Worm (Caenorhabditis elegans) whole organism, mixed stage, embryonic: ENCODE data around the gene fbxb-63.
"Not testable (repeated sequence)": the region's sequence is repeated elsewhere in the genome, so short reads cannot be mapped to it uniquely, and the experiment has no call there.

Experiments used
- M03D4.4 ChIP-seq: sonication (generic microtip); optimal IDR thresholded peaks from 2 replicates; lab custom pipeline; 2017; ENCODE audit warnings: mild to moderate bottlenecking, missing genetic modification characterization, missing compliant biosample characterization
- bed-3 ChIP-seq: fragments of 200-800 bp; sonication (Bioruptor generic); optimal IDR thresholded peaks from 3 replicates; lab custom pipeline; 2018; ENCODE audit warnings: mild to moderate bottlenecking, missing genetic modification characterization, moderate library complexity, missing compliant biosample characterization
- ceh-39 ChIP-seq: fragments of 150-350 bp; optimal IDR thresholded peaks from 2 replicates; lab custom pipeline; 2014; ENCODE audit warnings: missing biosample characterization, missing genetic modification characterization
- ceh-43 ChIP-seq: fragments of 200-800 bp; sonication (Bioruptor generic); optimal IDR thresholded peaks from 2 replicates; lab custom pipeline; 2018; ENCODE audit warnings: mild to moderate bottlenecking, missing genetic modification characterization, moderate library complexity, missing compliant biosample characterization
- ces-1 ChIP-seq: fragments of 150-350 bp; optimal IDR thresholded peaks from 2 replicates; lab custom pipeline; 2014; ENCODE audit warnings: missing biosample characterization, missing genetic modification reagents, missing genetic modification characterization
- elt-1 ChIP-seq: sonication (generic microtip); optimal IDR thresholded peaks from 2 replicates; lab custom pipeline; 2017; ENCODE audit warnings: missing genetic modification characterization, mild to moderate bottlenecking, missing compliant biosample characterization, antibody characterized with exemption, moderate library complexity, borderline replicate concordance; ENCODE audit not compliant: insufficient read depth
- elt-3 ChIP-seq: fragments of 150-350 bp; optimal IDR thresholded peaks from 2 replicates; lab custom pipeline; 2014; ENCODE audit warnings: missing biosample characterization, missing genetic modification characterization
- flh-1 ChIP-seq: fragments of 200-800 bp; sonication (Bioruptor generic); optimal IDR thresholded peaks from 2 replicates; lab custom pipeline; 2018; ENCODE audit warnings: mild to moderate bottlenecking, missing genetic modification characterization, moderate library complexity, missing compliant biosample characterization
- ham-2 ChIP-seq: fragments of 200-800 bp; sonication (Bioruptor generic); optimal IDR thresholded peaks from 2 replicates; lab custom pipeline; 2018; ENCODE audit warnings: mild to moderate bottlenecking, missing genetic modification characterization, missing compliant biosample characterization
- hlh-1 ChIP-seq: fragments of 150-350 bp; optimal IDR thresholded peaks from 2 replicates; lab custom pipeline; 2014; ENCODE audit warnings: missing biosample characterization, missing genetic modification reagents, missing genetic modification characterization
- lin-13 ChIP-seq: fragments of 150-350 bp; optimal IDR thresholded peaks from 2 replicates; lab custom pipeline; 2014; ENCODE audit warnings: missing biosample characterization, missing genetic modification characterization
- lsy-2 ChIP-seq: fragments of 150-350 bp; optimal IDR thresholded peaks from 2 replicates; lab custom pipeline; 2014; ENCODE audit warnings: missing biosample characterization, missing genetic modification characterization
- mab-5 ChIP-seq: fragments of 150-350 bp; optimal IDR thresholded peaks from 2 replicates; lab custom pipeline; 2014; ENCODE audit warnings: missing biosample characterization, missing genetic modification characterization
- mep-1 ChIP-seq: fragments of 150-350 bp; optimal IDR thresholded peaks from 2 replicates; lab custom pipeline; 2017; ENCODE audit warnings: missing biosample characterization, missing genetic modification reagents, missing genetic modification characterization, inconsistent platforms
- mls-2 ChIP-seq: sonication (generic microtip); optimal IDR thresholded peaks from 2 replicates; lab custom pipeline; 2016; ENCODE audit warnings: mild to moderate bottlenecking, missing genetic modification characterization, moderate library complexity, missing compliant biosample characterization
- nhr-237 ChIP-seq: fragments of 150-350 bp; optimal IDR thresholded peaks from 2 replicates; lab custom pipeline; 2014; ENCODE audit warnings: missing biosample characterization, missing genetic modification characterization
- nhr-28 ChIP-seq: fragments of 150-350 bp; optimal IDR thresholded peaks from 2 replicates; lab custom pipeline; 2014; ENCODE audit warnings: missing biosample characterization, missing genetic modification characterization
- nhr-76 ChIP-seq: sonication (generic microtip); optimal IDR thresholded peaks from 2 replicates; lab custom pipeline; 2017; ENCODE audit warnings: missing biosample characterization, missing genetic modification characterization
- pha-4 ChIP-seq: fragments of 150-350 bp; optimal IDR thresholded peaks from 2 replicates; lab custom pipeline; 2018; ENCODE audit warnings: missing biosample characterization, missing genetic modification reagents, missing genetic modification characterization
- sem-2 ChIP-seq: fragments of 200-800 bp; sonication (Bioruptor generic); optimal IDR thresholded peaks from 2 replicates; lab custom pipeline; 2018; ENCODE audit warnings: mild to moderate bottlenecking, missing genetic modification characterization, missing compliant biosample characterization
- snpc-4 ChIP-seq: fragments of 150-350 bp; optimal IDR thresholded peaks from 2 replicates; lab custom pipeline; 2014; ENCODE audit warnings: missing biosample characterization, missing genetic modification characterization
- sptf-1 ChIP-seq: sonication (generic microtip); optimal IDR thresholded peaks from 2 replicates; lab custom pipeline; 2017; ENCODE audit warnings: mild to moderate bottlenecking, missing genetic modification characterization, moderate library complexity, missing compliant biosample characterization
- tbx-8 ChIP-seq: fragments of 200-800 bp; sonication (Bioruptor generic); optimal IDR thresholded peaks from 2 replicates; lab custom pipeline; 2018; ENCODE audit warnings: mild to moderate bottlenecking, missing genetic modification characterization, moderate library complexity, missing compliant biosample characterization
- unc-120 ChIP-seq: sonication (generic microtip); optimal IDR thresholded peaks from 2 replicates; lab custom pipeline; 2017; ENCODE audit warnings: missing genetic modification characterization, missing compliant biosample characterization; ENCODE audit not compliant: poor library complexity, severe bottlenecking
- zip-8 ChIP-seq: fragments of 150-350 bp; optimal IDR thresholded peaks from 2 replicates; lab custom pipeline; 2014; ENCODE audit warnings: missing biosample characterization, missing genetic modification characterization

fbxb-63 gene

ce11 chrV:19276354-19276753 is 27.2 kb downstream of the fbxb-63 start:
- TF ChIP-seq M03D4.4 (tag; lab: Kevin White, UChicago): no peak
- TF ChIP-seq bed-3 (GFP tag; lab: Kevin White, UChicago): no peak
- TF ChIP-seq tbx-8 (GFP tag; lab: Kevin White, UChicago): no peak

- not testable (repeated sequence) for TF ChIP-seq ceh-43 (GFP tag; lab: Kevin White, UChicago); snpc-4 (tag; lab: Kevin White, UChicago); pha-4 (tag; lab: Kevin White, UChicago)
Observed at ce11 chrV:19264148-19264547, 39.4 kb downstream of the fbxb-63 start, which contains the start of gene F21D9.1. Gene F21D9.1 (plus strand): TSS chrV:19264448.

- TF ChIP-seq elt-3 (tag; lab: Kevin White, UChicago) (no peak), nhr-28 (tag; lab: Kevin White, UChicago) (no peak), nhr-76 (tag; lab: Kevin White, UChicago) (no peak), mls-2 (tag; lab: Kevin White, UChicago) (no peak), mab-5 (tag; lab: Kevin White, UChicago) (no peak), sem-2 (GFP tag; lab: Kevin White, UChicago) (no peak), hlh-1 (tag; lab: Kevin White, UChicago) (no peak), lin-13 (tag; lab: Kevin White, UChicago) (no peak), nhr-237 (tag; lab: Kevin White, UChicago) (no peak), flh-1 (GFP tag; lab: Kevin White, UChicago) (no peak)
Observed at ce11 chrV:19262349-19262748, 41.2 kb downstream of the fbxb-63 start, which contains the start of gene F21D9.2. Gene F21D9.2 (minus strand): TSS chrV:19262449.

ce11 chrV:19260686-19261085 is 42.8 kb downstream of the fbxb-63 start:
- no peak for TF ChIP-seq mab-5 (tag; lab: Kevin White, UChicago)
- TF ChIP-seq tbx-8 (GFP tag; lab: Kevin White, UChicago): no peak
- no peak for TF ChIP-seq ces-1
- no peak for TF ChIP-seq elt-1 (tag; lab: Kevin White, UChicago)
- TF ChIP-seq flh-1 (GFP tag; lab: Kevin White, UChicago): no peak
- TF ChIP-seq lsy-2 (tag; lab: Kevin White, UChicago): no peak
- TF ChIP-seq zip-8 (tag; lab: Kevin White, UChicago): no peak
- TF ChIP-seq ceh-39: no peak

- no peak for TF ChIP-seq ceh-43 (GFP tag; lab: Kevin White, UChicago)
- TF ChIP-seq mep-1 (tag; lab: Kevin White, UChicago): no peak
- no peak for TF ChIP-seq pha-4 (tag; lab: Kevin White, UChicago)
- TF ChIP-seq bed-3 (GFP tag; lab: Kevin White, UChicago): no peak
- TF ChIP-seq flh-1 (GFP tag; lab: Kevin White, UChicago): no peak
- TF ChIP-seq M03D4.4 (tag; lab: Kevin White, UChicago): no peak
- no peak for TF ChIP-seq ceh-39
- TF ChIP-seq nhr-76 (tag; lab: Kevin White, UChicago): no peak
- TF ChIP-seq lin-13 (tag; lab: Kevin White, UChicago): no peak
- TF ChIP-seq ham-2 (GFP tag; lab: Kevin White, UChicago): no peak
Observed at ce11 chrV:19259403-19259802, 44.1 kb downstream of the fbxb-63 start.

ce11 chrV:19257653-19258052 is 45.9 kb downstream of the fbxb-63 start, which contains the start of gene F21D9.3:
Gene F21D9.3 (minus strand): TSS chrV:19257753.
- no peak for TF ChIP-seq sptf-1 (tag; lab: Kevin White, UChicago)
- no peak for TF ChIP-seq lin-13 (tag; lab: Kevin White, UChicago)
- TF ChIP-seq nhr-237 (tag; lab: Kevin White, UChicago): no peak

ce11 chrV:19253520-19253919 is 50.0 kb downstream of the fbxb-63 start, which contains the start of gene F21D9.4:
Gene F21D9.4 (plus strand): TSS chrV:19253820.
- TF ChIP-seq ces-1: no peak
- no peak for TF ChIP-seq unc-120 (tag; lab: Kevin White, UChicago)
- TF ChIP-seq mls-2 (tag; lab: Kevin White, UChicago): no peak
